Fruit fly (Drosophila melanogaster) whole organism, wandering third instar larva: Measurements from ENCODE around the gene CG14695.

Experiments used
- Abd-B ChIP-seq: fragments of >200 bp; optimal IDR thresholded peaks from 2 replicates; lab custom pipeline; 2017; ENCODE audit warnings: missing biosample characterization, missing genetic modification characterization
- N ChIP-seq: fragments of >200 bp; optimal IDR thresholded peaks from 2 replicates; lab custom pipeline; 2018; ENCODE audit warnings: missing biosample characterization, missing external identifiers, missing genetic modification characterization
- Sp1 ChIP-seq: fragments of 200-800 bp; sonication (Bioruptor generic); optimal IDR thresholded peaks from 3 replicates; lab custom pipeline; 2019; ENCODE audit warnings: missing biosample characterization, mild to moderate bottlenecking, missing genetic modification characterization, moderate library complexity
- lola ChIP-seq: fragments of >200 bp; optimal IDR thresholded peaks from 2 replicates; lab custom pipeline; 2017; ENCODE audit warnings: missing biosample characterization, missing genetic modification characterization
- sv ChIP-seq: fragments of 200-800 bp; sonication (Bioruptor generic); optimal IDR thresholded peaks from 3 replicates; lab custom pipeline; 2016; ENCODE audit warnings: missing biosample characterization, missing genetic modification characterization

DNA sequence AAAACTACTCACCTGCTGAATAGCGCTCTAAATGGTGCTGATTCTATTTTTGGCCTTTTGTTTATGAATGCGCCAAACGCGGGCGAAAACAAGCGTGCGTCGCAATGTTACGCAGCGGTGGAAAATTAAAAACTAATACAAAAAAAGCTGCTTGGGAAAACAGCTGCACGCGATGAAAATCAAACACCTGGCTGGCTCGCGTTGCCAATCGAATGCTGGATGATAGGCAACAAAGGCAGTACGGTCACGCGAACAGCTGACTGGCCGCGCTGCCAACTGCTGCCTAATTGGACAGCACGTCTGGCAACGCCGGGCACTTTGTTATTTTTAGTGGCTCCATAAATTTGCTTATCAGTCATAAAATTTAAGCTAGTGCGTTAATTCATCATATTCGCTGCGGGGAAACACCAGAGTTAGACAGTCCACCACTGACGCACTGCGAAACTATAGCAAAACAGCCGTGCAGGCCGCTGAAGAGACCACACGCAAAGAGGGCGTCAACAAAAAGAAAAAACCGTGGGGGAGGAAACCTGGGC is 10.6 kb downstream of the CG14695 start, which contains the start of the genes SelR and Tsp86D:
- TF ChIP-seq Sp1 (GFP tag; lab: Kevin White, UChicago) (peak; percentile 42), sv (GFP tag; lab: Kevin White, UChicago) (no peak), Abd-B (GFP tag; lab: Kevin White, UChicago) (no peak), lola (GFP tag; lab: Kevin White, UChicago) (no peak), N (no peak)
